Worm (Caenorhabditis elegans): ENCODE measurements around the gene tsp-11.

ce11 chrX:9195375-9196098, 32.6 kb downstream of the tsp-11 start:
- TF ChIP-seq nhr-6 (tag; optimal IDR thresholded peaks at IDR 0.05), result no peak
- TF ChIP-seq snpc-4 (tag; optimal IDR thresholded peaks at IDR 0.05), result no peak
- TF ChIP-seq nhr-21 (tag; optimal IDR thresholded peaks at IDR 0.05), result no peak
- TF ChIP-seq unc-62 (GFP tag; optimal IDR thresholded peaks at IDR 0.05), result no peak
- no peak for TF ChIP-seq nhr-237 (tag; optimal IDR thresholded peaks at IDR 0.05)
- no peak for TF ChIP-seq alr-1 (tag; optimal IDR thresholded peaks at IDR 0.05)
- TF ChIP-seq nhr-12 (tag; optimal IDR thresholded peaks at IDR 0.05), result no peak
- TF ChIP-seq fos-1 (tag; optimal IDR thresholded peaks at IDR 0.05), result no peak
- no peak for TF ChIP-seq egl-27 (tag; optimal IDR thresholded peaks at IDR 0.05)

All from whole organism, L2 larva.